Fruit fly (Drosophila melanogaster): ENCODE measurements around the gene CG10352.

Gene CG10352

DNA sequence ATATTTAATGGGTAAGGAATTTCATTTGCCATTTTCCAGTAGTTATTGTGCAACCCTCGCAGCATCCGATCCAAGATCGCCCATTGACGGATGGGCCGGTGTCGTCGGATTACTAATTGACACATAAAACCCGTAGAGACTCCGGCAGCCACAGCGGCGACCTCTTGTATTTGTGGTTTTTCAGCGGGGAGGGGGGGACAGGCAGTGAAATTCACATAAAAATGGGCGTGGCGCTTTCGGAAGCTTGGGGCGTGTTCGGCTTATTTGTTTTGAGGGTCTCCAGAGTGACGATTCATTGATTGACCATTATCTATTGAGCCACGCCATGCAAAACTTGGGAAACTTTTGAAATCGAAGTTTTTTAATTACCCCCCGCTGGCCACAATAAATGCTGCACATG, 27.7 kb downstream of the CG10352 start:
- TF ChIP-seq CG11617 (GFP tag; optimal IDR thresholded peaks at IDR 0.05) (no peak), CG14711 (tag; optimal IDR thresholded peaks at IDR 0.05) (no peak), bab1 (GFP tag; optimal IDR thresholded peaks at IDR 0.05) (no peak), toe (GFP tag; optimal IDR thresholded peaks at IDR 0.05) (no peak)

- TF ChIP-seq CG7045 (GFP tag; optimal IDR thresholded peaks at IDR 0.05) = no peak
- no peak for TF ChIP-seq CG33017 (tag; optimal IDR thresholded peaks at IDR 0.05)
- TF ChIP-seq tj (GFP tag; optimal IDR thresholded peaks at IDR 0.05) = no peak
- no peak for TF ChIP-seq ovo (GFP tag; optimal IDR thresholded peaks at IDR 0.05)
- no peak for TF ChIP-seq Hr96 (GFP tag; optimal IDR thresholded peaks at IDR 0.05)
- TF ChIP-seq cnc (optimal IDR thresholded peaks at IDR 0.05) = no peak
- TF ChIP-seq Clk (GFP tag; optimal IDR thresholded peaks at IDR 0.05) = no peak
- no peak for TF ChIP-seq toe (GFP tag; optimal IDR thresholded peaks at IDR 0.05)
- no peak for TF ChIP-seq Mnt (GFP tag; optimal IDR thresholded peaks at IDR 0.05)
- TF ChIP-seq CG1620 (GFP tag; optimal IDR thresholded peaks at IDR 0.05) = no peak
- no peak for TF ChIP-seq CG7101 (tag; optimal IDR thresholded peaks at IDR 0.05)
- no peak for TF ChIP-seq Crg-1 (GFP tag; optimal IDR thresholded peaks at IDR 0.05)
- no peak for TF ChIP-seq kay (GFP tag; ENCODE audit: borderline replicate concordance)
- TF ChIP-seq CG5204 (GFP tag; optimal IDR thresholded peaks at IDR 0.05) = no peak
These were observed 28.3 kb downstream of the CG10352 start for dm6 chrX:11848507-11849264.

DNA sequence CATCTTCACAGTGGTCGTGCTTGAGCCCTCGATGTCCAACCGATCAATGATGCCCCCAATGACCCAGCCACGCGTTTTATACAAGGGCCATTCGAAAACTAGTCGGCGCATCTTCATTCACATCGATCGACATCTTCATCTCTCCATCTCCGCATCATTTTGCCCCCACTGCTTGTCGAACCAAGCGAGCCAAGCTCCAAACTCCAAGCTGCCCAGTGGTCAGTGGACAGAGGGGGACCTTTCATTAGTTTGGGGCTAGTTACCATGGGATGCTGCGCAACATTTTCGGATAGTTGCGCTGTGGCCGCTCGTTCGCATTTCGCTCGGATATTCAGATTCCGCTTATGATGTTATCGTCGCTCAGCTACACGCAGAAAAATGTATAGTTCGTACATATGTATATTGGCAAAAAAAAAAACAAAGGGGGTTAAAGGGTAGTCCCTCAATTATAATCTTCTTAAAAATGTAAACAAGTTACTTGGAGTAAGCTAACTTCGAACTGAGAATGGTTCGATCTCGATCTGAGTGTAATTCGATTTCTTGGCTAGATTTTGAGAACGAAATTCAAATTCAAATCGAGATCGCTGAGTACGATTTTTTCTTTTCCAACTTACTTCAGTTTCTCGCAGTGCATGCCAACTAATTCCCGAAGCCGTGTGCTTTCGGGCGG, 30.8 kb downstream of the CG10352 start, which contains the start of gene CG15740:
TSS of gene CG15740 (minus strand) at position 51 of the 670 bp plus-strand sequence.
- no peak for TF ChIP-seq bab1 (GFP tag; optimal IDR thresholded peaks at IDR 0.05)
- no peak for TF ChIP-seq CG33017 (tag; optimal IDR thresholded peaks at IDR 0.05)
- no peak for TF ChIP-seq CG7045 (GFP tag; optimal IDR thresholded peaks at IDR 0.05)
- no peak for TF ChIP-seq kay (GFP tag; ENCODE audit: borderline replicate concordance)
- TF ChIP-seq Hr96 (GFP tag; optimal IDR thresholded peaks at IDR 0.05) = no peak
- TF ChIP-seq toe (GFP tag; optimal IDR thresholded peaks at IDR 0.05) = no peak
- no peak for TF ChIP-seq CG7101 (tag; optimal IDR thresholded peaks at IDR 0.05)
- no peak for TF ChIP-seq CG5204 (GFP tag; optimal IDR thresholded peaks at IDR 0.05)
- TF ChIP-seq CG14711 (tag; optimal IDR thresholded peaks at IDR 0.05) = no peak
- TF ChIP-seq pad (GFP tag; optimal IDR thresholded peaks at IDR 0.05) = no peak
- no peak for TF ChIP-seq tj (GFP tag; optimal IDR thresholded peaks at IDR 0.05)
- TF ChIP-seq cic (GFP tag; optimal IDR thresholded peaks at IDR 0.05) = no peak

DNA sequence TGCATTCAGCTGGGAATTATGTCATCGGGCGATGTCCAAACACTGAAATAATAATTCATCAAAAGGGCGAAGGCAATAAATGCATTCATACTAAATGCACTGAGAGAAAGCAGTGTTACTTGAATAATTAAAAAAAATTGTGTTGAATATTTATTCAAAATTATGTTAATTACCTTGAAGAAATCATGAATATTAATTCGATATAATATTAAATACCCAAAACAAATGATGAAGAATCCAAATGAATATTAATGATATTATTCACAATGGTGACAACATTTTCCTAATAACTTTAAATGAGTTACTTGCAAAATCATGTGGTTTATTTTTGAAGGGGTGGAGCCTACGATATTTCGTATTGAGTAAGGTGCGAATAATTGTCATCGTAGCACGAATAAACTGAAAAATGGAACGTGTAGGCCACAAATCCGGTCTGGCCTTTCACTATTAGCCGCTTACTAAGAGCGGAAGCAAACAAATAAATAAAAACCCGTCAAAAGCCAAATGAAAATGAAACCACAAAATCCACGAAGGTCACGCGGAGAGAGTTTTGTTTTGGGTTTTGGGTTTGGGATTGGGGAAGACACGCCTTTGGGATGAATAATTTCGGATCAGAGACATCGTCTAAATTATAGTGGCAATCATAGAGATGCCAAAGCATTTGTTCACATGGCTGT, 35.1 kb downstream of the CG10352 start:
- TF ChIP-seq pad (GFP tag; optimal IDR thresholded peaks at IDR 0.05) = no peak
- TF ChIP-seq Crg-1 (GFP tag; optimal IDR thresholded peaks at IDR 0.05) = no peak
- TF ChIP-seq CG12768 (GFP tag; optimal IDR thresholded peaks at IDR 0.05) = no peak
- TF ChIP-seq CG11617 (GFP tag; optimal IDR thresholded peaks at IDR 0.05) = no peak
- no peak for TF ChIP-seq toe (GFP tag; optimal IDR thresholded peaks at IDR 0.05)
- no peak for TF ChIP-seq cnc (optimal IDR thresholded peaks at IDR 0.05)
- no peak for TF ChIP-seq Mnt (GFP tag; optimal IDR thresholded peaks at IDR 0.05)
- no peak for TF ChIP-seq ovo (GFP tag; optimal IDR thresholded peaks at IDR 0.05)
- no peak for TF ChIP-seq CG33017 (tag; optimal IDR thresholded peaks at IDR 0.05)

DNA sequence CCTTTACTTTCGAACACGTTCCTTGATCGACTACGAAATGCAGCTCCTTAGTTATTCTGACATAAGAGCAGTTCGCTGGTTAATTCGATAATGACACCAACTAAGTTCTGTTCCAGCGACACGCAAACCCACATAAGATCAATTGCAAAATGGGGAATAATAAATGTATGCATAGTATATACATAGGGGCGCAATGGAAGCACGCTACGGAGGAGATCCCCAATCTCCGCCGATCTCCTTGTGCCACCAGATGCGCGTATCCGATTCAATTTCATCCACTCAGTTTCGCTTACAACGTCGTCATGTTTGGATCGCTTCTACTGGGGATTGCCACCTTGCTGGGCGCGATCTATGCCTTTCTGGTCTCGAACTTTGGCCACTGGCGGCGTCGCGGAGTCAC, 37.7 kb downstream of the CG10352 start, which contains the start of gene Cyp28c1:
TSS of gene Cyp28c1 (plus strand) at position 301 of the 400 bp plus-strand sequence.
- TF ChIP-seq cnc (optimal IDR thresholded peaks at IDR 0.05) = no peak
- no peak for TF ChIP-seq toe (GFP tag; optimal IDR thresholded peaks at IDR 0.05)
- no peak for TF ChIP-seq CG7045 (GFP tag; optimal IDR thresholded peaks at IDR 0.05)
- no peak for TF ChIP-seq CG1620 (GFP tag; optimal IDR thresholded peaks at IDR 0.05)
- no peak for TF ChIP-seq CG12768 (GFP tag; optimal IDR thresholded peaks at IDR 0.05)
- no peak for TF ChIP-seq Clk (GFP tag; optimal IDR thresholded peaks at IDR 0.05)
- no peak for TF ChIP-seq CG7101 (tag; optimal IDR thresholded peaks at IDR 0.05)
- TF ChIP-seq Hr96 (GFP tag; optimal IDR thresholded peaks at IDR 0.05) = no peak
- TF ChIP-seq Mnt (GFP tag; optimal IDR thresholded peaks at IDR 0.05) = no peak
- TF ChIP-seq CG33017 (tag; optimal IDR thresholded peaks at IDR 0.05) = no peak
- TF ChIP-seq ovo (GFP tag; optimal IDR thresholded peaks at IDR 0.05) = no peak

dm6 chrX:11837926-11838325, 39.0 kb downstream of the CG10352 start, which contains the start of gene CG15741:
Gene CG15741, minus strand, starts transcription at chrX:11838026.
- TF ChIP-seq CG7045 (GFP tag; optimal IDR thresholded peaks at IDR 0.05) (no peak), CG5204 (GFP tag; optimal IDR thresholded peaks at IDR 0.05) (no peak), Hr96 (GFP tag; optimal IDR thresholded peaks at IDR 0.05) (no peak), CG7101 (tag; optimal IDR thresholded peaks at IDR 0.05) (no peak), CG1620 (GFP tag; optimal IDR thresholded peaks at IDR 0.05) (no peak), pad (GFP tag; optimal IDR thresholded peaks at IDR 0.05) (no peak), cnc (optimal IDR thresholded peaks at IDR 0.05) (no peak), Clk (GFP tag; optimal IDR thresholded peaks at IDR 0.05) (no peak), bab1 (GFP tag; optimal IDR thresholded peaks at IDR 0.05) (no peak), toe (GFP tag; optimal IDR thresholded peaks at IDR 0.05) (no peak), tj (GFP tag; optimal IDR thresholded peaks at IDR 0.05) (no peak), kay (GFP tag; ENCODE audit: borderline replicate concordance) (no peak), CG12768 (GFP tag; optimal IDR thresholded peaks at IDR 0.05) (no peak), ovo (GFP tag; optimal IDR thresholded peaks at IDR 0.05) (no peak), cic (GFP tag; optimal IDR thresholded peaks at IDR 0.05) (no peak)

All from whole organism, adult.